Worm (Caenorhabditis elegans) whole organism, L2 larva: ENCODE results near the gene best-23.

Source experiments
- C34F6.9 ChIP-seq: fragments of 150-350 bp; optimal IDR thresholded peaks from 2 replicates; lab custom pipeline; 2014; ENCODE audit warnings: missing biosample characterization, missing genetic modification characterization
- F13H6.1 ChIP-seq: sonication (generic microtip); optimal IDR thresholded peaks from 2 replicates; lab custom pipeline; 2016; ENCODE audit warnings: missing genetic modification characterization, missing compliant biosample characterization
- R02D3.7 ChIP-seq: fragments of 150-350 bp; optimal IDR thresholded peaks from 2 replicates; lab custom pipeline; 2014; ENCODE audit warnings: missing biosample characterization, missing genetic modification characterization
- Y55F3AM.14 ChIP-seq: fragments of 200-800 bp; sonication (Bioruptor generic); optimal IDR thresholded peaks from 2 replicates; lab custom pipeline; 2018; ENCODE audit warnings: mild to moderate bottlenecking, missing genetic modification characterization, missing compliant biosample characterization
- ZK546.5 ChIP-seq: sonication (generic microtip); optimal IDR thresholded peaks from 2 replicates; lab custom pipeline; 2017; ENCODE audit warnings: missing biosample characterization, missing genetic modification characterization
- alr-1 ChIP-seq: fragments of 150-350 bp; optimal IDR thresholded peaks from 2 replicates; lab custom pipeline; 2014; ENCODE audit warnings: missing biosample characterization, missing genetic modification characterization
- aly-2 ChIP-seq: fragments of 150-350 bp; optimal IDR thresholded peaks from 2 replicates; lab custom pipeline; 2014; ENCODE audit warnings: missing biosample characterization, missing genetic modification characterization
- ama-1 ChIP-seq: fragments of 150-350 bp; optimal IDR thresholded peaks from 2 replicates; lab custom pipeline; 2018; ENCODE audit warnings: inconsistent platforms
- blmp-1 ChIP-seq: sonication (generic microtip); optimal IDR thresholded peaks from 2 replicates; lab custom pipeline; 2017; ENCODE audit warnings: missing genetic modification characterization, mild to moderate bottlenecking, missing compliant biosample characterization, antibody characterized with exemption, moderate library complexity; ENCODE audit not compliant: insufficient read depth
- ceh-16 ChIP-seq: fragments of 150-350 bp; optimal IDR thresholded peaks from 2 replicates; lab custom pipeline; 2014; ENCODE audit warnings: missing biosample characterization, missing genetic modification characterization
- ceh-82 ChIP-seq: fragments of 150-350 bp; optimal IDR thresholded peaks from 2 replicates; lab custom pipeline; 2014; ENCODE audit warnings: missing biosample characterization, missing genetic modification characterization
- crh-2 ChIP-seq: sonication (generic microtip); optimal IDR thresholded peaks from 2 replicates; lab custom pipeline; 2017; ENCODE audit warnings: missing biosample characterization, missing genetic modification characterization
- dmd-4 ChIP-seq: sonication (generic microtip); optimal IDR thresholded peaks from 2 replicates; lab custom pipeline; 2017; ENCODE audit warnings: missing biosample characterization, missing genetic modification characterization
- egl-27 ChIP-seq: sonication (generic microtip); optimal IDR thresholded peaks from 3 replicates; lab custom pipeline; 2017; ENCODE audit warnings: missing biosample characterization, missing genetic modification reagents, missing genetic modification characterization
- elt-1 ChIP-seq: fragments of 150-350 bp; optimal IDR thresholded peaks from 2 replicates; lab custom pipeline; 2014; ENCODE audit warnings: missing biosample characterization, missing genetic modification characterization
- elt-3 ChIP-seq: sonication (generic microtip); optimal IDR thresholded peaks from 2 replicates; lab custom pipeline; 2017; ENCODE audit warnings: missing biosample characterization, missing genetic modification characterization
- fos-1 ChIP-seq: fragments of 150-350 bp; optimal IDR thresholded peaks from 2 replicates; lab custom pipeline; 2014; ENCODE audit warnings: missing biosample characterization, missing genetic modification characterization
- gmeb-1 ChIP-seq: fragments of 150-350 bp; optimal IDR thresholded peaks from 2 replicates; lab custom pipeline; 2014; ENCODE audit warnings: missing biosample characterization, missing genetic modification characterization
- lin-11 ChIP-seq: fragments of 150-350 bp; sonication (generic microtip); optimal IDR thresholded peaks from 2 replicates; lab custom pipeline; 2014; ENCODE audit warnings: missing biosample characterization, missing genetic modification characterization, inconsistent platforms, mixed read lengths
- lin-13 ChIP-seq: fragments of 150-350 bp; optimal IDR thresholded peaks from 2 replicates; lab custom pipeline; 2014; ENCODE audit warnings: missing biosample characterization, missing genetic modification reagents, missing genetic modification characterization
- lin-39 ChIP-seq: fragments of 150-350 bp; optimal IDR thresholded peaks from 2 replicates; lab custom pipeline; 2014; ENCODE audit warnings: missing biosample characterization, missing genetic modification reagents, missing genetic modification characterization
- lsy-2 ChIP-seq, 2 experiments: fragments of 150-350 bp in 1 of 2; sonication (generic microtip) in 1 of 2; optimal IDR thresholded peaks; 2 replicates each; lab custom pipeline; 2014 to 2017; ENCODE audit warnings: missing biosample characterization in 2 of 2, missing genetic modification characterization in 2 of 2
- mab-5 ChIP-seq: fragments of 150-350 bp; optimal IDR thresholded peaks from 2 replicates; lab custom pipeline; 2014; ENCODE audit warnings: missing biosample characterization, missing genetic modification characterization
- mbf-1 ChIP-seq: sonication (generic microtip); optimal IDR thresholded peaks from 2 replicates; lab custom pipeline; 2017; ENCODE audit warnings: missing biosample characterization, missing genetic modification characterization
- mdl-1 ChIP-seq, 2 experiments: fragments of 150-350 bp in 1 of 2; sonication (generic microtip) in 1 of 2; optimal IDR thresholded peaks; 2 replicates each; lab custom pipeline; 2017; ENCODE audit warnings: missing biosample characterization in 2 of 2, missing genetic modification characterization in 2 of 2
- nhr-10 ChIP-seq: sonication (generic microtip); optimal IDR thresholded peaks from 2 replicates; lab custom pipeline; 2017; ENCODE audit warnings: missing biosample characterization, missing genetic modification characterization
- nhr-11 ChIP-seq: fragments of 150-350 bp; optimal IDR thresholded peaks from 2 replicates; lab custom pipeline; 2014; ENCODE audit warnings: missing biosample characterization, missing genetic modification characterization
- nhr-12 ChIP-seq: fragments of 150-350 bp; optimal IDR thresholded peaks from 2 replicates; lab custom pipeline; 2014; ENCODE audit warnings: missing biosample characterization, missing genetic modification characterization
- nhr-129 ChIP-seq: fragments of 150-350 bp; optimal IDR thresholded peaks from 2 replicates; lab custom pipeline; 2014; ENCODE audit warnings: missing biosample characterization, missing genetic modification characterization
- nhr-21 ChIP-seq: fragments of 150-350 bp; optimal IDR thresholded peaks from 2 replicates; lab custom pipeline; 2014; ENCODE audit warnings: missing biosample characterization, missing genetic modification characterization
- nhr-23 ChIP-seq: fragments of 150-350 bp; optimal IDR thresholded peaks from 2 replicates; lab custom pipeline; 2014; ENCODE audit warnings: missing biosample characterization, missing genetic modification reagents, missing genetic modification characterization
- nhr-237 ChIP-seq: fragments of 150-350 bp; optimal IDR thresholded peaks from 2 replicates; lab custom pipeline; 2014; ENCODE audit warnings: missing biosample characterization, missing genetic modification characterization
- nhr-25 ChIP-seq: fragments of 150-350 bp; sonication (generic microtip); optimal IDR thresholded peaks from 3 replicates; lab custom pipeline; 2014; ENCODE audit warnings: missing biosample characterization, missing genetic modification characterization
- nhr-6 ChIP-seq: fragments of 150-350 bp; optimal IDR thresholded peaks from 2 replicates; lab custom pipeline; 2014; ENCODE audit warnings: missing biosample characterization, missing genetic modification characterization
- nhr-77 ChIP-seq: fragments of 150-350 bp; optimal IDR thresholded peaks from 2 replicates; lab custom pipeline; 2014; ENCODE audit warnings: missing biosample characterization, missing genetic modification characterization
- peb-1 ChIP-seq: fragments of 150-350 bp; optimal IDR thresholded peaks from 2 replicates; lab custom pipeline; 2014; ENCODE audit warnings: missing biosample characterization, missing genetic modification characterization
- sem-4 ChIP-seq: fragments of 150-350 bp; optimal IDR thresholded peaks from 2 replicates; lab custom pipeline; 2014; ENCODE audit warnings: missing biosample characterization, missing genetic modification reagents, missing genetic modification characterization
- skn-1 ChIP-seq: sonication (generic microtip); optimal IDR thresholded peaks from 2 replicates; lab custom pipeline; 2017; ENCODE audit warnings: missing biosample characterization, missing genetic modification characterization
- sma-3 ChIP-seq: sonication (generic microtip); optimal IDR thresholded peaks from 2 replicates; lab custom pipeline; 2016; ENCODE audit warnings: missing genetic modification reagents, missing genetic modification characterization, missing compliant biosample characterization
- sma-9 ChIP-seq, 2 experiments: fragments of 150-350 bp in 1 of 2; sonication (generic microtip) in 1 of 2; optimal IDR thresholded peaks; 2 replicates each; lab custom pipeline; 2014 to 2016; ENCODE audit warnings: missing genetic modification characterization in 2 of 2, mild to moderate bottlenecking in 1 of 2, missing biosample characterization in 1 of 2, missing compliant biosample characterization in 1 of 2, missing genetic modification reagents in 1 of 2, moderate library complexity in 1 of 2
- snpc-4 ChIP-seq: fragments of 150-350 bp; optimal IDR thresholded peaks from 2 replicates; lab custom pipeline; 2014; ENCODE audit warnings: missing biosample characterization, missing genetic modification characterization
- unc-39 ChIP-seq: fragments of 150-350 bp; optimal IDR thresholded peaks from 2 replicates; lab custom pipeline; 2014; ENCODE audit warnings: missing biosample characterization, missing genetic modification characterization
- unc-55 ChIP-seq: fragments of 150-350 bp; sonication (generic microtip); optimal IDR thresholded peaks from 3 replicates; lab custom pipeline; 2014; ENCODE audit warnings: missing biosample characterization, missing genetic modification reagents, missing genetic modification characterization
- unc-62 ChIP-seq: fragments of 150-350 bp; optimal IDR thresholded peaks from 2 replicates; lab custom pipeline; 2014; ENCODE audit warnings: missing biosample characterization, missing genetic modification reagents, missing genetic modification characterization
- zag-1 ChIP-seq: fragments of 150-350 bp; optimal IDR thresholded peaks from 2 replicates; lab custom pipeline; 2014; ENCODE audit warnings: missing biosample characterization, missing genetic modification characterization
- ztf-1 ChIP-seq: fragments of 200-800 bp; sonication (Bioruptor generic); conservative IDR thresholded peaks from 2 replicates; pipeline ENCODE4 v1.3.6; 2022; ENCODE audit warnings: missing genetic modification characterization, missing compliant biosample characterization
- ztf-11 ChIP-seq: sonication (generic microtip); optimal IDR thresholded peaks from 2 replicates; lab custom pipeline; 2017; ENCODE audit warnings: missing biosample characterization, missing genetic modification characterization
- ztf-4 ChIP-seq: fragments of 150-350 bp; optimal IDR thresholded peaks from 2 replicates; lab custom pipeline; 2014; ENCODE audit warnings: missing biosample characterization, missing genetic modification characterization

The best-23 gene

ce11 chrII:7873843-7874372 lies 33.5 kb downstream of the best-23 start, which contains the start of gene T01H3.3 (continued):
- no peak for TF ChIP-seq elt-3 (tag; lab: Kevin White, UChicago)

ce11 chrII:7870632-7871031 lies 36.8 kb downstream of the best-23 start:
- TF ChIP-seq skn-1 (tag; lab: Kevin White, UChicago) (no peak), sem-4 (tag; lab: Kevin White, UChicago) (no peak), mdl-1 (tag; optimal IDR thresholded peaks at IDR 0.05; lab: Kevin White, UChicago) (no peak), ceh-82 (tag; lab: Kevin White, UChicago) (no peak), nhr-6 (tag; lab: Kevin White, UChicago) (no peak), gmeb-1 (tag; lab: Kevin White, UChicago) (no peak), nhr-23 (tag; lab: Kevin White, UChicago) (no peak), lin-11 (tag; lab: Kevin White, UChicago) (no peak), zag-1 (tag; lab: Kevin White, UChicago) (peak; percentile 24), unc-55 (GFP tag; lab: Kevin White, UChicago) (peak; percentile 75), ztf-11 (tag; lab: Kevin White, UChicago) (no peak), dmd-4 (no peak), lin-39 (no peak), unc-62 (GFP tag; lab: Kevin White, UChicago) (no peak), R02D3.7 (no peak), sma-9 (GFP tag; optimal IDR thresholded peaks at IDR 0.05; lab: Kevin White, UChicago) (no peak), sma-9 (tag; optimal IDR thresholded peaks at IDR 0.05; lab: Kevin White, UChicago) (no peak), nhr-129 (tag; lab: Kevin White, UChicago) (peak; percentile 78), ztf-4 (tag; lab: Kevin White, UChicago) (no peak), sma-3 (GFP tag; lab: Kevin White, UChicago) (peak; percentile 30), snpc-4 (no peak), nhr-21 (no peak), ztf-1 (no peak), fos-1 (tag; lab: Kevin White, UChicago) (peak; percentile 21), ceh-16 (no peak), lin-13 (GFP tag; lab: Kevin White, UChicago) (no peak), alr-1 (no peak), nhr-237 (tag; lab: Kevin White, UChicago) (no peak), C34F6.9 (peak; percentile 53), crh-2 (tag; lab: Kevin White, UChicago) (peak; percentile 21), F13H6.1 (tag; lab: Kevin White, UChicago) (peak; percentile 17), elt-1 (no peak), nhr-11 (tag; lab: Kevin White, UChicago) (no peak), nhr-12 (tag; lab: Kevin White, UChicago) (no peak), nhr-25 (tag; lab: Kevin White, UChicago) (peak; percentile 13), aly-2 (no peak), mab-5 (tag; lab: Kevin White, UChicago) (no peak), ama-1 (lab: Kevin White, UChicago) (no peak), egl-27 (no peak), nhr-77 (tag; lab: Kevin White, UChicago) (no peak), ZK546.5 (no peak), blmp-1 (tag; lab: Kevin White, UChicago) (no peak), peb-1 (tag; lab: Kevin White, UChicago) (no peak), nhr-10 (tag; lab: Kevin White, UChicago) (no peak), mbf-1 (no peak), lsy-2 (tag; optimal IDR thresholded peaks at IDR 0.05; lab: Kevin White, UChicago) (peak; percentile 81 to 97), elt-3 (tag; lab: Kevin White, UChicago) (no peak), unc-39 (tag; lab: Kevin White, UChicago) (no peak), Y55F3AM.14 (GFP tag; lab: Kevin White, UChicago) (no peak)
